Worm (Caenorhabditis elegans) whole organism, midembryonic: Measurements from ENCODE around the gene abhd-5.1.

Source experiments
- cog-1 ChIP-seq: sonication (generic microtip); optimal IDR thresholded peaks from 2 replicates; lab custom pipeline; 2016; ENCODE audit warnings: missing genetic modification characterization, missing compliant biosample characterization
- flt-1 ChIP-seq: fragments of 200-800 bp; sonication (Bioruptor generic); IDR thresholded peaks from 2 replicates; pipeline ENCODE4 v1.3.6; 2022; ENCODE audit warnings: missing genetic modification characterization, missing compliant biosample characterization
- med-1 ChIP-seq: sonication (generic microtip); optimal IDR thresholded peaks from 2 replicates; lab custom pipeline; 2017; ENCODE audit warnings: missing genetic modification characterization, mild to moderate bottlenecking, missing compliant biosample characterization, antibody characterized with exemption, missing genetic modification reagents; ENCODE audit not compliant: insufficient read depth
- ztf-23 ChIP-seq: fragments of 200-800 bp; sonication (Bioruptor generic); IDR thresholded peaks from 2 replicates; pipeline ENCODE4 v1.3.6; 2022; ENCODE audit warnings: missing genetic modification reagents, missing genetic modification characterization, missing compliant biosample characterization

- no peak for TF ChIP-seq cog-1 (tag; lab: Kevin White, UChicago)
- no peak for TF ChIP-seq ztf-23 (GFP tag; lab: Robert Waterston, UW)
- no peak for TF ChIP-seq flt-1 (GFP tag; lab: Robert Waterston, UW)
- TF ChIP-seq med-1, result no peak
Observed at ce11 chrV:4890781-4891180, 43.3 kb downstream of the abhd-5.1 start.
